Worm (Caenorhabditis elegans) whole organism, midembryonic: ENCODE data around the gene K09H11.4.

Experiments used
- T22C8.4 ChIP-seq: fragments of 200-800 bp; sonication (Bioruptor generic); IDR thresholded peaks from 2 replicates; pipeline ENCODE4 v1.3.6; 2022; ENCODE audit warnings: missing genetic modification characterization, missing compliant biosample characterization
- med-1 ChIP-seq: sonication (generic microtip); optimal IDR thresholded peaks from 2 replicates; lab custom pipeline; 2017; ENCODE audit warnings: missing genetic modification characterization, mild to moderate bottlenecking, missing compliant biosample characterization, antibody characterized with exemption, missing genetic modification reagents; ENCODE audit not compliant: insufficient read depth

DNA sequence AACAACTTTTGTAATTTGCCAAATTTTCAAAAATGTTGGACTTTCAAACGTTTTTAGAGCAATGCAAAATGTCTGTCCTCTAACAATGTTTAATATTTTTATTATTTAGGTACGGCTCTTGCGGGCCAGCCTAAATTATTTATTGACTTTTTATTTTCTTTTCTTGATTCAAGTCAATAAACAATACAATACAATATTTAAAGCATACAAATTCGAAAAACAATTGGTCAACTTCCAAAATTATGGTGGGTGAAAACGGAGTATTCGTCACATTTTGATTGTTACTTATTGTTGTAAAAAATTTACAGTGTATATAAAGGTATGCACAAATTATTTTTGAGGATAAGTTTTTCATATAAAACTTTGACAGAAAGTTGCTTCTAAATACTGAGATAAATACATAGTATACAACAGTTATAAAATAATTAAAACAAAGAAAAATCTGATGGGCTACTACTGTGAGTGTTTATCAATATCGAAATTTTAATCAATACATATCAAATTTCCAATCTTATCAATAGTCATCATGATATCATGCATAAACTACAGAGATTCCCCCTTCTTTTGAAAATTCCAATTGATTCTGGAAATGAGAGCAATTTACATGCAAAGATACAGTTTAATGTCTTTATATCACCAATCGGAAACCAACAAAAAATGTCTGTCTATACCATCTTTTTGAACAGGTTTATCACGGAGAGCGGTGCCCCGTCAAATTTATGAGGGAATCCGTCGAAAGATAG lies 34.5 kb downstream of the K09H11.4 start, which contains the start of gene F25B4.8:
- no peak for TF ChIP-seq med-1 (GFP tag; lab: Kevin White, UChicago)
- TF ChIP-seq T22C8.4 (GFP tag; lab: Robert Waterston, UW): no peak
